Fruit fly (Drosophila melanogaster) ovary, adult (tissue): ENCODE measurements around the gene Grp170.

Experiments used
- CG17801 ChIP-seq: fragments of 200-800 bp; optimal IDR thresholded peaks from 2 replicates; lab custom pipeline; 2019; ENCODE audit warnings: missing biosample characterization, mild to moderate bottlenecking, missing genetic modification characterization, moderate library complexity; ENCODE audit not compliant: partially characterized antibody

Gene Grp170

dm6 chrX:2293294-2293988 lies 18.6 kb upstream of the Grp170 start, which contains the start of gene CG2865:
TSS of gene CG2865 (minus strand) at chrX:2293411.
- peak; percentile 99 for TF ChIP-seq CG17801 (GFP tag; lab: Kevin White, UChicago)

DNA sequence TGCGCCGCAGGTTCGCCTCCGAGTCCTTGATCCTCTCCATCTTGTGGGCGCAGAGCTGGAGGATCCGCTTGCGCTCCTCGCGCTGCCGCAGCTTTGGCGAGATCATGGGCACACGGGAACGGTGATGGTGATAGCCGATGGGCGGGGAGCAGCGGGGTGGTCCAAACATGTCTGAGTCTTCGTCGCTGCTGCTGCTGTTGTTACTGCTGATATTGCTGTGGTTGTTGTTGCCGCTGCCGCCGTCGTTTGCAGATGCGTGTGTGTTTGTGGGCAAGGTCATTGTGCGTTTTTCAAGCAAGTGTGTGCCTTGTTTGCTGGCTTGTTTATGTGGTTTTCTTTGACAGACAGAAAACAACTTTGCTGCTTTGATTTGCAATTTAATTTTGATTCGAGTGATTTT lies 17.5 kb upstream of the Grp170 start:
- no peak for TF ChIP-seq CG17801 (GFP tag; lab: Kevin White, UChicago)

dm6 chrX:2291023-2291422 lies 16.2 kb upstream of the Grp170 start:
- TF ChIP-seq CG17801 (GFP tag; lab: Kevin White, UChicago), result no peak

DNA sequence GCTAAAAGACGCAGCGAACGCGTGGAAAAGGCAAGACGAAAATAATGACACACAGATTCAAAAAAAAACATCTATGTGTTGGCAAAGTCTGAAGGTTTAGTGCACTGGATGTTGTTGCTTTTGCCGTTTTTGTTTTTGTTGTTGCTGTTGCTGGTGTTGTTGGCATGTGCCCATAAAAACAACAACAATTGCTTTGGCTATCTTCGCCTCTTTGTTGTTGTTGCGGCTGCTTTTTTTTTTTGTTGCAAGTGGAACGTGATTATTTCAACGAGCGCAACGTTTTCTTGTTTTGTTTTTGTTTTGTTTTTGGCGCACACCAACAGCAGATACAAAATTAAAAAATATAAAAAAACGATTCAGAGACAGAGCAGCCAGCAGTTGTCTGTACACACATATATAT lies 14.3 kb upstream of the Grp170 start:
- TF ChIP-seq CG17801 (GFP tag; lab: Kevin White, UChicago), result peak; percentile 75

DNA sequence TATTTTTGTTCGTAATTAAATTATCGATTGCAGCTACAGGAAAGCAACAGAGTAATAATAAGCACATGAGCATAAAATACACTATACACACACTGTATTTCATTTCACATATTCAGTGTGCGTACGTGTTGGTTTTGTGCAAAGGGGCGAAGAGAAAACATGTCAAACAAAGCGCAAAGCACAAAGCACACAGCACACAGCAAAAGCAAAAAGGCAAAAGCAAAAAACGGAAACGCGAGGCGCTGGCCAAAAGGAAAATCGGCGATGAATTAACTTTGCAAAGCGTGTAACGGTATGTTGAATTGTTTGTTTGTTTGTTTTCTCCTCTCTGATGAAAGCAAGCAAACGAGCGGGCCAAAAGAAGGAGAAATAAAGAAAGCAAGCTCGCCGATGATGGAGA lies 13.5 kb upstream of the Grp170 start:
- TF ChIP-seq CG17801 (GFP tag; lab: Kevin White, UChicago), result no peak

- TF ChIP-seq CG17801 (GFP tag; lab: Kevin White, UChicago), result no peak
Measured at dm6 chrX:2286985-2287384, 12.1 kb upstream of the Grp170 start.

dm6 chrX:2286255-2286654 lies 11.4 kb upstream of the Grp170 start:
- no peak for TF ChIP-seq CG17801 (GFP tag; lab: Kevin White, UChicago)

DNA sequence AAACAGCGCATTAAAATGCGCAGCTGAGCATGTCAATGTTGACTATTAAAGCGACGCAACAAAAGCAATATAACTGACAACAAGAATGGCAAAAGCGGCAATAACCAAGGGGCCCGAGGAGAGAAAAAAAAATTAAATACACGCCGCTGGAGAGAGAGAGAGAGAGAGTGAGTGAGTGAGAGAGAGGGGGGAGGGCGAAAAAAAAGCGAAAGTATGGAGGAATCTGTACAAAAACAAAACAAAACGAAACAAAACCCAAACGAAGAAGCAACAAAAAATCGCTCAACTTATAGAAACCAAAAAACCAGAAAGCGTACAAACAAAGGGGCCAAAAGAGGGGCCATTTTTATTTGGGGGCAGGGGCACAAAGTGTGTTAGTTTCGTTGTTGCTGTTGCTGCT lies 8.6 kb upstream of the Grp170 start:
- no peak for TF ChIP-seq CG17801 (GFP tag; lab: Kevin White, UChicago)

dm6 chrX:2278782-2279304 lies 4.0 kb upstream of the Grp170 start:
- TF ChIP-seq CG17801 (GFP tag; lab: Kevin White, UChicago), result no peak

DNA sequence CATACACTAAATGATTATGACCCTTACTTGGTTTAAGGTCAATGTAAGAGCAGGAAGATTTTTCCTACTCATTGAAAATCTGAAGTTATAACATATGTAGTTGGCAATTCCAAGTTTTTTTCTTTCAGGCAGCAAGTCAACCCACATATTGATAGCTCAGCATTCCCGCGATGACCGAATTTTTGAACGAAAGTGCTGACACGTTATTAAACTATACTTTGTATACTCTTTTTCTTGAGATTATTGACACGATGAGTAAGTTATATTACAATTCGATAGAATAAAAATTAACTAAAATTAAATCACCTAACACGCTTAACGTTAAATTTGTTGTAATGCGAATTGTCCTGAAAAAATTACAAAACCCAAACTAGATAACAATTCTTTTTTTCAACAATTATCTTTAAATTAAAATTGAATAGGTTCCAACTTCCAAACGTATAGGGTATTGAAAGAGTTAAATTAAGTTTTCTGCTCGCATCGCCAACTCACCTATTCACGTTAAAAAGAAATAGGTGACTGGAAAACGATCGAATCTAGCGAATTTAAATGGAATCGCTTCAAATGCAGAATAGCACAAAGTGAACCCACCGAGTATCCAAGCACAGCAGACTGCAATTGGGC lies 493 bp upstream of the Grp170 start, which contains the start of gene Vml:
Gene Vml (plus strand): TSS at position 574 of the 624 bp plus-strand sequence.
- TF ChIP-seq CG17801 (GFP tag; lab: Kevin White, UChicago), result peak; percentile 32

dm6 chrX:2270557-2270930 lies 4.3 kb downstream of the Grp170 start, which contains the start of gene CG2924:
TSS of gene CG2924 (minus strand) at chrX:2270761.
- TF ChIP-seq CG17801 (GFP tag; lab: Kevin White, UChicago), result peak; percentile 63

DNA sequence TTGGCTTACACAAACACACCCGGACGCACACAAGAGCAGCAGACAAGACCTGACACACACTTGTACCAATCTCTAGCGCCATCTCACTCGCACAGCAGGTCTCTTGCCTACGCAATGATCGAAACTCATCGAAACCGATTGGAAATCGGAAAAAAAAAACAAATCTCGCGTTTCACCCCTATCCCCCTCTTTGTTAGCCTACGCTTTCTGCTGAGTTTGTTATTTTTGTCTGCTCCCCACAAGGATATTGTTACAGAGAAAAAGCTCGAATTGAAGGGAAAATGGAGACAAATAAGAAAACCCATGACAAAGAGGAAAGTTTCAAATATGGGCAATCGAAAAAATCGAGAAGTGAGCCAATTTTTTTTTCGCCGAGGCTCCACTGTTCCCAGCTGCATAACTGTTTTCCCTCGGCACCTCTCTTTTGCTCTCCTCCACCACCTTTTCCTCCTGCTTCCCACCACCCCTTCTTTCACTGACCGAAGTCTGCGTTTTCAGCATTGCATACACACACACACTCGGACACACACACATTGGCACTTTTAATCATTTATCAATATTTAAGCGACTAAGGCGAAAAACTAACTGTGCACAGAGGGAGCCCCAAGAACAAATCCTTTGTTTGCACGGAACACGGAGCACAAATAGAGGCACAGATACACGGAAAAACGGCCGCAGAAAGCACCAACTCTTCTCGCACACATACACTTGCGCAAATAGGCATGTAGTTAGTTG lies 4.9 kb downstream of the Grp170 start:
- no peak for TF ChIP-seq CG17801 (GFP tag; lab: Kevin White, UChicago)

- TF ChIP-seq CG17801 (GFP tag; lab: Kevin White, UChicago), result peak; percentile 16
Measured at dm6 chrX:2262511-2262910, 12.4 kb downstream of the Grp170 start, which contains the start of the genes temp and CG3071. TSS of gene temp (minus strand) at chrX:2262515. TSS of gene CG3071 (plus strand) at chrX:2262837.

DNA sequence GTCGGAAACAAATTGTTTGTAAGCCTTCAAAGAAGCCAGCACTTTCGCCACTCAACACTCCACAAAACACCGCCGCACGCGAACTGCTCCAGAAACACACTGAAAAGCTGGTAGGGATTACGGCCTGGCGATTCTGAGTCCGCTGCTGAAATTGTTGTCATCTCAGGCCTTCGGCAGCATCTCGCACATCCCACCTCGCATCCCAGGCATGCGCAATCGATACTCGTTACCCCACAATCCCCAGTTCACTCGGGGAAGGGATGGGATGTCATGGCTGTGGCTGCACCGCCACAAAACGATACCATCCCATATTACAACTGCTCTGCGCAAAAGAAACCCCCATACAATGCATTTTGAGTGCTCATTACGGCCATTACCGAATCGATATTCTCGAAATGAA lies 15.1 kb downstream of the Grp170 start, which contains the start of gene CG3078:
Gene CG3078 (minus strand): TSS at position 101 of the 400 bp plus-strand sequence.
- TF ChIP-seq CG17801 (GFP tag; lab: Kevin White, UChicago), result no peak
